Fruit fly (Drosophila melanogaster) whole organism, embryonic: Measurements from ENCODE around the gene CG9389.

Experiments used
- Atf3 ChIP-seq: fragments of 200-800 bp; sonication (Bioruptor generic); optimal IDR thresholded peaks from 3 replicates; lab custom pipeline; 2016; ENCODE audit warnings: missing biosample characterization, missing genetic modification characterization
- Blimp-1 ChIP-seq: fragments of 200-800 bp; sonication (Bioruptor generic); optimal IDR thresholded peaks from 3 replicates; lab custom pipeline; 2018; ENCODE audit warnings: missing biosample characterization, missing genetic modification characterization, mild to moderate bottlenecking, moderate library complexity, missing genetic modification reagents
- CG10321 ChIP-seq: fragments of 200-800 bp; sonication (Bioruptor generic); IDR thresholded peaks from 2 replicates; pipeline ENCODE4 v1.3.6; 2022; ENCODE audit warnings: missing biosample characterization, missing genetic modification characterization
- CG10462 ChIP-seq: fragments of 200-800 bp; sonication (Bioruptor generic); optimal IDR thresholded peaks from 2 replicates; lab custom pipeline; 2016; ENCODE audit warnings: missing biosample characterization, missing genetic modification characterization
- CG12391 ChIP-seq: fragments of 200-800 bp; sonication (Bioruptor generic); optimal IDR thresholded peaks from 3 replicates; lab custom pipeline; 2018; ENCODE audit warnings: missing biosample characterization, mild to moderate bottlenecking, missing genetic modification characterization, moderate library complexity
- CG14710 ChIP-seq: fragments of 200-800 bp; sonication (Bioruptor generic); optimal IDR thresholded peaks from 3 replicates; lab custom pipeline; 2019; ENCODE audit warnings: missing biosample characterization, mild to moderate bottlenecking, missing genetic modification characterization, moderate library complexity
- CG15514 ChIP-seq: fragments of 200-800 bp; sonication (Bioruptor generic); optimal IDR thresholded peaks from 3 replicates; lab custom pipeline; 2017; ENCODE audit warnings: missing biosample characterization, missing genetic modification characterization, mild to moderate bottlenecking, moderate library complexity, missing genetic modification reagents
- CG16863 ChIP-seq: fragments of 200-800 bp; sonication (Bioruptor generic); optimal IDR thresholded peaks from 3 replicates; lab custom pipeline; 2016; ENCODE audit warnings: missing biosample characterization, missing genetic modification characterization
- CG17385 ChIP-seq: fragments of 200-800 bp; sonication (Bioruptor generic); optimal IDR thresholded peaks from 3 replicates; lab custom pipeline; 2018; ENCODE audit warnings: missing biosample characterization, mild to moderate bottlenecking, missing genetic modification characterization
- CG17612 ChIP-seq: fragments of 200-800 bp; sonication (Bioruptor generic); IDR thresholded peaks from 2 replicates; pipeline ENCODE4 v1.3.6; 2022; ENCODE audit warnings: missing biosample characterization, missing genetic modification characterization
- CG18262 ChIP-seq: fragments of 200-800 bp; optimal IDR thresholded peaks from 3 replicates; lab custom pipeline; 2019; ENCODE audit warnings: missing biosample characterization, mild to moderate bottlenecking, missing genetic modification characterization, moderate library complexity
- CG18599 ChIP-seq: fragments of 200-800 bp; sonication (Bioruptor generic); optimal IDR thresholded peaks from 3 replicates; lab custom pipeline; 2017; ENCODE audit warnings: missing biosample characterization, missing genetic modification characterization, mild to moderate bottlenecking, moderate library complexity, missing genetic modification reagents
- CG2116 ChIP-seq: fragments of 200-800 bp; sonication (Bioruptor generic); optimal IDR thresholded peaks from 3 replicates; lab custom pipeline; 2018; ENCODE audit warnings: missing biosample characterization, mild to moderate bottlenecking, missing genetic modification characterization
- CG2712 ChIP-seq: fragments of 200-800 bp; optimal IDR thresholded peaks from 3 replicates; lab custom pipeline; 2019; ENCODE audit warnings: missing biosample characterization, mild to moderate bottlenecking, missing genetic modification characterization, moderate library complexity
- CG3163 ChIP-seq: fragments of 200-800 bp; sonication (Bioruptor generic); optimal IDR thresholded peaks from 3 replicates; lab custom pipeline; 2016; ENCODE audit warnings: missing biosample characterization, missing genetic modification characterization
- CG34224 ChIP-seq: fragments of 200-800 bp; sonication (Bioruptor generic); IDR thresholded peaks from 3 replicates; pipeline ENCODE4 v1.3.6; 2022; ENCODE audit warnings: missing biosample characterization, missing genetic modification characterization; ENCODE audit not compliant: partially characterized antibody
- CG3838 ChIP-seq: fragments of 200-800 bp; sonication (Bioruptor generic); optimal IDR thresholded peaks from 3 replicates; lab custom pipeline; 2016; ENCODE audit warnings: missing biosample characterization, missing genetic modification characterization
- CG4328 ChIP-seq: fragments of 200-800 bp; sonication (Bioruptor generic); optimal IDR thresholded peaks from 3 replicates; lab custom pipeline; 2017; ENCODE audit warnings: missing biosample characterization, missing genetic modification reagents, missing genetic modification characterization
- CG4404 ChIP-seq: fragments of 200-800 bp; sonication (Bioruptor generic); IDR thresholded peaks from 2 replicates; pipeline ENCODE4 v1.3.6; 2022; ENCODE audit warnings: missing biosample characterization, missing genetic modification characterization
- CG7963 ChIP-seq: fragments of 200-800 bp; sonication (Bioruptor generic); IDR thresholded peaks from 3 replicates; pipeline ENCODE4 v1.3.6; 2022; ENCODE audit warnings: missing biosample characterization, missing genetic modification characterization; ENCODE audit not compliant: partially characterized antibody
- CG9215 ChIP-seq: fragments of 200-800 bp; sonication (Bioruptor generic); IDR thresholded peaks from 2 replicates; pipeline ENCODE4 v1.3.6; 2022; ENCODE audit warnings: missing biosample characterization, missing genetic modification characterization
- Chrac-16 ChIP-seq: fragments of 200-800 bp; sonication (Bioruptor generic); optimal IDR thresholded peaks from 3 replicates; lab custom pipeline; 2016; ENCODE audit warnings: missing biosample characterization, missing genetic modification characterization
- CrebB ChIP-seq: fragments of 200-800 bp; sonication (Bioruptor generic); optimal IDR thresholded peaks from 3 replicates; lab custom pipeline; 2018; ENCODE audit warnings: missing biosample characterization, mild to moderate bottlenecking, missing genetic modification characterization
- D19A ChIP-seq: fragments of 200-800 bp; optimal IDR thresholded peaks from 3 replicates; lab custom pipeline; 2019; ENCODE audit warnings: missing biosample characterization, mild to moderate bottlenecking, missing genetic modification characterization, moderate library complexity
- Doc2 ChIP-seq: fragments of 200-800 bp; sonication (Bioruptor generic); IDR thresholded peaks from 2 replicates; pipeline ENCODE4 v1.3.6; 2022; ENCODE audit warnings: missing biosample characterization, missing genetic modification characterization
- Dp ChIP-seq: fragments of 200-800 bp; sonication (Bioruptor generic); optimal IDR thresholded peaks from 2 replicates; lab custom pipeline; 2018; ENCODE audit warnings: missing biosample characterization, mild to moderate bottlenecking, missing genetic modification characterization, moderate library complexity
- Fer1 ChIP-seq: fragments of 200-800 bp; sonication (Bioruptor generic); optimal IDR thresholded peaks from 2 replicates; lab custom pipeline; 2017; ENCODE audit warnings: missing biosample characterization, mild to moderate bottlenecking, missing genetic modification characterization
- Gug ChIP-seq: fragments of 200-800 bp; sonication (Bioruptor generic); IDR thresholded peaks from 4 replicates; pipeline ENCODE4 v1.3.6; 2022; ENCODE audit warnings: missing biosample characterization, missing genetic modification characterization
- Stat92E ChIP-seq, 3 experiments: fragments of >200 bp in 2 of 3; fragments of 200-800 bp in 1 of 3; sonication (Bioruptor generic) in 1 of 3; optimal IDR thresholded peaks; 2 replicates each; lab custom pipeline; 2017 to 2019; ENCODE audit warnings: missing biosample characterization in 3 of 3, missing genetic modification characterization in 3 of 3, mild to moderate bottlenecking in 1 of 3, moderate library complexity in 1 of 3
- aop ChIP-seq: fragments of 200-800 bp; sonication (Bioruptor generic); IDR thresholded peaks from 2 replicates; pipeline ENCODE4 v1.3.6; 2022; ENCODE audit warnings: missing biosample characterization, missing genetic modification characterization
- disco-r ChIP-seq: fragments of 200-800 bp; sonication (Bioruptor generic); optimal IDR thresholded peaks from 2 replicates; lab custom pipeline; 2016; ENCODE audit warnings: missing biosample characterization, missing genetic modification characterization
- dpn ChIP-seq, 2 experiments: fragments of 200-800 bp; sonication (Bioruptor generic); optimal IDR thresholded peaks; 3 replicates each; lab custom pipeline; 2016; ENCODE audit warnings: missing biosample characterization in 2 of 2, missing genetic modification characterization in 2 of 2
- en ChIP-seq: fragments of 200-800 bp; sonication (Bioruptor generic); optimal IDR thresholded peaks from 2 replicates; lab custom pipeline; 2016; ENCODE audit warnings: missing biosample characterization, missing genetic modification characterization
- grau ChIP-seq: fragments of 200-800 bp; optimal IDR thresholded peaks from 3 replicates; lab custom pipeline; 2019; ENCODE audit warnings: missing biosample characterization, mild to moderate bottlenecking, missing genetic modification characterization, moderate library complexity
- jing ChIP-seq: fragments of 200-800 bp; sonication (Bioruptor generic); optimal IDR thresholded peaks from 2 replicates; lab custom pipeline; 2018; ENCODE audit warnings: missing biosample characterization, mild to moderate bottlenecking, missing genetic modification characterization
- jumu ChIP-seq: fragments of 200-800 bp; sonication (Bioruptor generic); optimal IDR thresholded peaks from 3 replicates; lab custom pipeline; 2016; ENCODE audit warnings: missing biosample characterization, missing genetic modification characterization
- nerfin-1 ChIP-seq: fragments of 200-800 bp; sonication (Bioruptor generic); optimal IDR thresholded peaks from 3 replicates; lab custom pipeline; 2019; ENCODE audit warnings: missing biosample characterization, mild to moderate bottlenecking, missing genetic modification characterization, moderate library complexity
- oc ChIP-seq: fragments of 200-800 bp; sonication (Bioruptor generic); optimal IDR thresholded peaks from 2 replicates; lab custom pipeline; 2018; ENCODE audit warnings: missing biosample characterization, mild to moderate bottlenecking, missing genetic modification characterization, moderate library complexity
- pb ChIP-seq: fragments of 200-800 bp; sonication (Bioruptor generic); optimal IDR thresholded peaks from 3 replicates; lab custom pipeline; 2016; ENCODE audit warnings: missing biosample characterization, missing genetic modification characterization
- pho ChIP-seq: fragments of 200-800 bp; sonication (Bioruptor generic); optimal IDR thresholded peaks from 2 replicates; lab custom pipeline; 2016; ENCODE audit warnings: missing biosample characterization, missing genetic modification characterization
- pum ChIP-seq: fragments of 200-800 bp; sonication (Bioruptor generic); optimal IDR thresholded peaks from 2 replicates; lab custom pipeline; 2016; ENCODE audit warnings: missing biosample characterization, missing genetic modification characterization
- row ChIP-seq: fragments of 200-800 bp; sonication (Bioruptor generic); IDR thresholded peaks from 3 replicates; pipeline ENCODE4 v1.3.6; 2022; ENCODE audit warnings: missing biosample characterization, missing genetic modification characterization
- sim ChIP-seq: fragments of 200-800 bp; sonication (Bioruptor generic); IDR thresholded peaks from 2 replicates; pipeline ENCODE4 v1.3.6; 2022; ENCODE audit warnings: missing biosample characterization, missing genetic modification characterization
- tap ChIP-seq: fragments of 200-800 bp; optimal IDR thresholded peaks from 3 replicates; lab custom pipeline; 2019; ENCODE audit warnings: missing biosample characterization, mild to moderate bottlenecking, missing genetic modification characterization, moderate library complexity
- tgo ChIP-seq: fragments of 200-800 bp; sonication (Bioruptor generic); IDR thresholded peaks from 3 replicates; pipeline ENCODE4 v1.3.6; 2022; ENCODE audit warnings: missing biosample characterization, missing genetic modification characterization
- tll ChIP-seq, 2 experiments: fragments of 200-800 bp in 1 of 2; fragments of >200 bp in 1 of 2; sonication (Bioruptor generic) in 1 of 2; optimal IDR thresholded peaks; 2 replicates each; lab custom pipeline; 2017 to 2019; ENCODE audit warnings: missing biosample characterization in 2 of 2, missing genetic modification characterization in 2 of 2, mild to moderate bottlenecking in 1 of 2, moderate library complexity in 1 of 2
- zf30C ChIP-seq: fragments of 200-800 bp; sonication (Bioruptor generic); optimal IDR thresholded peaks from 3 replicates; lab custom pipeline; 2018; ENCODE audit warnings: missing biosample characterization, mild to moderate bottlenecking, missing genetic modification characterization

CG9389 gene

DNA sequence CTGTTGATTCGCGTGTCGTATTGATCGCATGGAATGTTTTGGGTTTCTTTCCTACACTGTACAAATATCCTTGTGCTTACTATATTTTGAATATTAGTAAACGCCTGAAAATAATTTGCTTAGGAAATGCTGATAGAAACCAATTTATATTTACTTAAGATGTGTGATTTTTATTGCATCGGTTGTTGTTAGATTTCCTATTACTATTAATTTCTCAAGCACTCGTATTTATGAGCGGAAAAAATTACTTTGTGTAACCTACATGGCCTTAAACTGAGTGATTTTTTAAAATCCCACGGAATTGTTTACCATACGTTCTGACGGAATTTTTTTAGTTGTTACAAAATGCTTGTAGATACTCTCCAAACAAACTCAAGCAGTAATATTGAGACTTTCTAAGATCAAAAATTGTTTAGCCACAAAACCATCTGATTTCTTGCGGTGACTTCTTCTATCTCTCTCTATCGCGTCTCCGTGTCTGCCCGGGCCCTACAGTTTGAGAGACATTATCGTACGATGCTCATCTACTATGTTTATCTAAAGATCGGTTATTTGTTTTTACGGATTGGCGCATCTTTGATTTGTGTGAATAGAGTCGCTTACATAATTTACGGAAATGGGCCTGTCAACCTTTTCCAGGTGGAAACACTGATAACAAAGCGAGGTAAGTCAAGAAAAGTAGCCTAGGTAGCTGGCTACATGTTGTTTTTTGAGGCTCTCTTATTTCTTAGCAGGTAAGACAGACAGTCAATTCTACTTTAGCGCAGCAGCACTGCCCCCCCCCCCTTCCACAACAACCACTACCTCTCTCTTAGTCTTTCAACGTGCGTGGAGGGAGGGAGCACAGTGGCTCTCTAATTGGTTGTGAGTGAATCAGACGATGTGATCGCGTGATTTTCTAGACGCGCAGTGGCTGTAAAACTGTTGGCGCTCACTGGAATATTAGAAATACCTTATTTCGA is 6.2 kb upstream of the CG9389 start (continued):
- peak in 1 of 3 experiments; percentile 33 for TF ChIP-seq Stat92E (GFP tag; optimal IDR thresholded peaks at IDR 0.05; lab: Kevin White, UChicago)
- TF ChIP-seq CrebB (tag; lab: Kevin White, UChicago) = no peak
- TF ChIP-seq tll (GFP tag; optimal IDR thresholded peaks at IDR 0.05; lab: Kevin White, UChicago) = peak in 1 of 2 experiments; percentile 88
- peak; percentile 53 to 61 for TF ChIP-seq dpn (GFP tag; optimal IDR thresholded peaks at IDR 0.05; lab: Kevin White, UChicago)
- peak; percentile 55 for TF ChIP-seq pum (GFP tag; lab: Kevin White, UChicago)
- peak; percentile 54 for TF ChIP-seq disco-r (GFP tag; lab: Kevin White, UChicago)
- TF ChIP-seq CG17612 = no peak
- TF ChIP-seq CG7963 (GFP tag; lab: Robert Waterston, UW) = no peak
- TF ChIP-seq oc (tag; lab: Kevin White, UChicago) = peak; percentile 0
- peak; percentile 36 for TF ChIP-seq CG18599 (GFP tag; lab: Kevin White, UChicago)
- 0 out of 4 replicates have a peak, but pooled peaks have one; percentile 5 for TF ChIP-seq Gug (GFP tag; lab: Robert Waterston, UW)
- TF ChIP-seq Dp (GFP tag; lab: Kevin White, UChicago) = peak; percentile 32
- no peak for TF ChIP-seq Atf3 (GFP tag; lab: Kevin White, UChicago)
- TF ChIP-seq tap (tag; lab: Kevin White, UChicago) = no peak
- peak; percentile 47 for TF ChIP-seq pho (GFP tag; lab: Kevin White, UChicago)
- TF ChIP-seq CG15514 (GFP tag; lab: Kevin White, UChicago) = no peak
- peak; percentile 72 for TF ChIP-seq row (GFP tag; lab: Robert Waterston, UW)
- TF ChIP-seq D19A = peak; percentile 53
- no peak for TF ChIP-seq Doc2
- TF ChIP-seq Fer1 (GFP tag; lab: Kevin White, UChicago) = peak; percentile 36
- peak; percentile 71 for TF ChIP-seq CG14710
- peak; percentile 38 for TF ChIP-seq en (GFP tag; lab: Kevin White, UChicago)
- peak; percentile 52 for TF ChIP-seq Chrac-16 (GFP tag; lab: Kevin White, UChicago)
- peak; percentile 50; the same call in 1 of the 2 replicates for TF ChIP-seq CG4404 (GFP tag; lab: Robert Waterston, UW)
- peak; percentile 58 for TF ChIP-seq Blimp-1 (GFP tag; lab: Kevin White, UChicago)
- peak; percentile 72 for TF ChIP-seq grau
- TF ChIP-seq pb (GFP tag; lab: Kevin White, UChicago) = peak; percentile 8
- TF ChIP-seq CG10462 = peak; percentile 34
- peak; percentile 72 for TF ChIP-seq CG12391 (tag; lab: Kevin White, UChicago)
- TF ChIP-seq aop (GFP tag; lab: Robert Waterston, UW) = no peak
- TF ChIP-seq sim (GFP tag; lab: Robert Waterston, UW) = no peak
- peak; percentile 58; the same call in 2 of the 3 replicates for TF ChIP-seq tgo (GFP tag; lab: Robert Waterston, UW)
- TF ChIP-seq CG2116 (GFP tag; lab: Kevin White, UChicago) = peak; percentile 24
- TF ChIP-seq CG2712 (tag; lab: Kevin White, UChicago) = peak; percentile 73
- peak; percentile 42 for TF ChIP-seq jumu
- peak; percentile 50 for TF ChIP-seq jing (GFP tag; lab: Kevin White, UChicago)
- peak; percentile 16; the same call in 1 of the 3 replicates for TF ChIP-seq CG34224 (GFP tag; lab: Robert Waterston, UW)
- TF ChIP-seq CG3163 (GFP tag; lab: Kevin White, UChicago) = peak; percentile 87
- peak; percentile 57 for TF ChIP-seq CG16863 (GFP tag; lab: Kevin White, UChicago)
- TF ChIP-seq zf30C (GFP tag; lab: Kevin White, UChicago) = peak; percentile 85
- peak; percentile 53 for TF ChIP-seq CG9215 (GFP tag; lab: Robert Waterston, UW)
- TF ChIP-seq CG4328 = no peak
- no peak for TF ChIP-seq CG10321 (GFP tag; lab: Robert Waterston, UW)
- peak; percentile 44 for TF ChIP-seq CG3838 (GFP tag; lab: Kevin White, UChicago)
- peak; percentile 63 for TF ChIP-seq CG17385 (GFP tag; lab: Kevin White, UChicago)
- TF ChIP-seq nerfin-1 (tag; lab: Kevin White, UChicago) = peak; percentile 41
- peak; percentile 87 for TF ChIP-seq CG18262 (tag; lab: Kevin White, UChicago)
